Fruit fly (Drosophila melanogaster) whole organism, embryonic: Measurements from ENCODE around the gene H.

ENCODE experiments used
- Antp ChIP-seq: fragments of 200-800 bp; sonication (Bioruptor generic); optimal IDR thresholded peaks from 3 replicates; lab custom pipeline; 2016; ENCODE audit warnings: missing biosample characterization, missing genetic modification characterization
- Bdp1 ChIP-seq: fragments of 200-800 bp; sonication (Bioruptor generic); optimal IDR thresholded peaks from 3 replicates; lab custom pipeline; 2016; ENCODE audit warnings: missing biosample characterization, missing genetic modification characterization
- Bgb ChIP-seq: fragments of 200-800 bp; sonication (Bioruptor generic); IDR thresholded peaks from 2 replicates; pipeline ENCODE4 v1.3.6; 2022; ENCODE audit warnings: missing biosample characterization, missing genetic modification characterization; ENCODE audit not compliant: partially characterized antibody
- Blimp-1 ChIP-seq: fragments of 200-800 bp; sonication (Bioruptor generic); optimal IDR thresholded peaks from 3 replicates; lab custom pipeline; 2018; ENCODE audit warnings: missing biosample characterization, missing genetic modification characterization, mild to moderate bottlenecking, moderate library complexity, missing genetic modification reagents
- CG13123 ChIP-seq: fragments of 200-800 bp; sonication (Bioruptor generic); optimal IDR thresholded peaks from 2 replicates; lab custom pipeline; 2016; ENCODE audit warnings: missing biosample characterization, missing genetic modification characterization
- CG1602 ChIP-seq: fragments of 200-800 bp; sonication (Bioruptor generic); optimal IDR thresholded peaks from 3 replicates; lab custom pipeline; 2016; ENCODE audit warnings: missing biosample characterization, missing genetic modification characterization
- CG2120 ChIP-seq: fragments of 200-800 bp; sonication (Bioruptor generic); optimal IDR thresholded peaks from 3 replicates; lab custom pipeline; 2016; ENCODE audit warnings: missing biosample characterization, missing genetic modification characterization
- CG2129 ChIP-seq: fragments of 200-800 bp; sonication (Bioruptor generic); IDR thresholded peaks from 2 replicates; pipeline ENCODE4 v1.3.6; 2022; ENCODE audit warnings: missing biosample characterization, missing genetic modification characterization; ENCODE audit not compliant: partially characterized antibody
- CG2199 ChIP-seq: fragments of 200-800 bp; sonication (Bioruptor generic); IDR thresholded peaks from 3 replicates; pipeline ENCODE4 v1.3.6; 2022; ENCODE audit warnings: missing biosample characterization, missing genetic modification characterization
- CG33213 ChIP-seq: fragments of 200-800 bp; sonication (Bioruptor generic); optimal IDR thresholded peaks from 3 replicates; lab custom pipeline; 2016; ENCODE audit warnings: missing biosample characterization, missing genetic modification characterization
- CG43689 ChIP-seq: fragments of 200-800 bp; sonication (Bioruptor generic); IDR thresholded peaks from 2 replicates; pipeline ENCODE4 v1.3.6; 2022; ENCODE audit warnings: missing biosample characterization, missing genetic modification characterization
- CG4424 ChIP-seq: fragments of 200-800 bp; sonication (Bioruptor generic); optimal IDR thresholded peaks from 3 replicates; lab custom pipeline; 2016; ENCODE audit warnings: missing biosample characterization, missing genetic modification characterization
- CG6689 ChIP-seq: fragments of 200-800 bp; sonication (Bioruptor generic); IDR thresholded peaks from 2 replicates; pipeline ENCODE4 v1.3.6; 2022; ENCODE audit warnings: missing biosample characterization, missing genetic modification characterization
- CG6765 ChIP-seq: fragments of 200-800 bp; sonication (Bioruptor generic); optimal IDR thresholded peaks from 3 replicates; lab custom pipeline; 2017; ENCODE audit warnings: missing biosample characterization, mild to moderate bottlenecking, missing genetic modification characterization
- CG8478 ChIP-seq: fragments of >200 bp; optimal IDR thresholded peaks from 2 replicates; lab custom pipeline; 2018
- CG8924 ChIP-seq: fragments of 200-800 bp; optimal IDR thresholded peaks from 3 replicates; lab custom pipeline; 2019; ENCODE audit warnings: missing biosample characterization, mild to moderate bottlenecking, missing genetic modification characterization, moderate library complexity
- CG9797 ChIP-seq: fragments of 200-800 bp; sonication (Bioruptor generic); optimal IDR thresholded peaks from 3 replicates; lab custom pipeline; 2018; ENCODE audit warnings: missing biosample characterization, mild to moderate bottlenecking, missing genetic modification characterization
- Fer2 ChIP-seq: fragments of 200-800 bp; sonication (Bioruptor generic); optimal IDR thresholded peaks from 2 replicates; lab custom pipeline; 2018; ENCODE audit warnings: missing biosample characterization, mild to moderate bottlenecking, missing genetic modification characterization, moderate library complexity
- Gug ChIP-seq: fragments of 200-800 bp; sonication (Bioruptor generic); IDR thresholded peaks from 4 replicates; pipeline ENCODE4 v1.3.6; 2022; ENCODE audit warnings: missing biosample characterization, missing genetic modification characterization
- HmgD ChIP-seq: fragments of 200-800 bp; sonication (Bioruptor generic); optimal IDR thresholded peaks from 3 replicates; lab custom pipeline; 2016; ENCODE audit warnings: missing biosample characterization, missing genetic modification characterization
- Hmx ChIP-seq: fragments of 200-800 bp; sonication (Bioruptor generic); optimal IDR thresholded peaks from 2 replicates; lab custom pipeline; 2016; ENCODE audit warnings: missing biosample characterization, missing genetic modification characterization
- Hr51 ChIP-seq, 2 experiments: fragments of 200-800 bp; sonication (Bioruptor generic); optimal IDR thresholded peaks; 2 replicates in 1 of 2; 3 replicates in 1 of 2; lab custom pipeline; 2016 to 2018; ENCODE audit warnings: missing biosample characterization in 2 of 2, missing genetic modification characterization in 2 of 2, mild to moderate bottlenecking in 1 of 2, moderate library complexity in 1 of 2
- Lhr ChIP-seq: fragments of 200-800 bp; sonication (Bioruptor generic); optimal IDR thresholded peaks from 3 replicates; lab custom pipeline; 2017; ENCODE audit warnings: mild to moderate bottlenecking, missing biosample characterization, missing genetic modification reagents, missing genetic modification characterization
- NFAT ChIP-seq: fragments of 200-800 bp; sonication (Bioruptor generic); IDR thresholded peaks from 2 replicates; pipeline ENCODE4 v1.3.6; 2022; ENCODE audit warnings: missing biosample characterization, missing genetic modification characterization
- Sox100B ChIP-seq: fragments of 200-800 bp; sonication (Bioruptor generic); optimal IDR thresholded peaks from 3 replicates; lab custom pipeline; 2018; ENCODE audit warnings: missing biosample characterization, mild to moderate bottlenecking, missing genetic modification characterization
- Xrp1 ChIP-seq: fragments of 200-800 bp; sonication (Bioruptor generic); IDR thresholded peaks from 2 replicates; pipeline ENCODE4 v1.3.6; 2022; ENCODE audit warnings: missing biosample characterization, missing genetic modification characterization
- abd-A ChIP-seq: fragments of 200-800 bp; sonication (Bioruptor generic); optimal IDR thresholded peaks from 3 replicates; lab custom pipeline; 2019; ENCODE audit warnings: missing biosample characterization, mild to moderate bottlenecking, missing genetic modification characterization, moderate library complexity
- ara ChIP-seq: fragments of 200-800 bp; sonication (Bioruptor generic); IDR thresholded peaks from 2 replicates; pipeline ENCODE4 v1.3.6; 2022; ENCODE audit warnings: missing biosample characterization, missing genetic modification characterization
- ato ChIP-seq: fragments of 200-800 bp; sonication (Bioruptor generic); IDR thresholded peaks from 2 replicates; pipeline ENCODE4 v1.3.6; 2022; ENCODE audit warnings: missing biosample characterization, missing genetic modification characterization; ENCODE audit not compliant: partially characterized antibody
- br ChIP-seq: fragments of >200 bp; optimal IDR thresholded peaks from 2 replicates; lab custom pipeline; 2017
- btn ChIP-seq: fragments of 200-800 bp; sonication (Bioruptor generic); optimal IDR thresholded peaks from 2 replicates; lab custom pipeline; 2016; ENCODE audit warnings: missing biosample characterization, missing genetic modification characterization
- cato ChIP-seq: fragments of 200-800 bp; sonication (Bioruptor generic); optimal IDR thresholded peaks from 2 replicates; lab custom pipeline; 2016; ENCODE audit warnings: missing biosample characterization, missing genetic modification characterization, borderline replicate concordance
- cg ChIP-seq: fragments of 200-800 bp; sonication (Bioruptor generic); optimal IDR thresholded peaks from 3 replicates; lab custom pipeline; 2019; ENCODE audit warnings: missing biosample characterization, mild to moderate bottlenecking, missing genetic modification characterization, moderate library complexity
- ci ChIP-seq: fragments of 200-800 bp; sonication (Bioruptor generic); IDR thresholded peaks from 3 replicates; pipeline ENCODE4 v1.3.6; 2022; ENCODE audit warnings: missing biosample characterization, missing genetic modification characterization
- croc ChIP-seq: fragments of 200-800 bp; sonication (Bioruptor generic); conservative IDR thresholded peaks from 3 replicates; pipeline ENCODE4 v1.3.6; 2022; ENCODE audit warnings: missing biosample characterization, missing genetic modification characterization
- dm ChIP-seq: fragments of 200-800 bp; sonication (Bioruptor generic); optimal IDR thresholded peaks from 3 replicates; lab custom pipeline; 2016; ENCODE audit warnings: missing biosample characterization, missing genetic modification characterization
- ems ChIP-seq: fragments of 200-800 bp; sonication (Bioruptor generic); optimal IDR thresholded peaks from 3 replicates; lab custom pipeline; 2016; ENCODE audit warnings: missing biosample characterization, missing genetic modification characterization
- ham ChIP-seq: fragments of 200-800 bp; sonication (Bioruptor generic); IDR thresholded peaks from 2 replicates; pipeline ENCODE4 v1.3.6; 2022; ENCODE audit warnings: missing biosample characterization, missing genetic modification characterization
- hb ChIP-seq: fragments of 200-800 bp; sonication (Bioruptor generic); IDR thresholded peaks from 3 replicates; pipeline ENCODE4 v1.3.6; 2022; ENCODE audit warnings: missing biosample characterization, missing genetic modification characterization; ENCODE audit not compliant: partially characterized antibody
- knrl ChIP-seq: fragments of 200-800 bp; sonication (Bioruptor generic); IDR thresholded peaks from 3 replicates; pipeline ENCODE4 v1.3.6; 2022; ENCODE audit warnings: missing biosample characterization, missing genetic modification characterization; ENCODE audit not compliant: partially characterized antibody
- lab ChIP-seq: fragments of 200-800 bp; sonication (Bioruptor generic); optimal IDR thresholded peaks from 3 replicates; lab custom pipeline; 2017; ENCODE audit warnings: missing biosample characterization, missing genetic modification characterization, mild to moderate bottlenecking, moderate library complexity, missing genetic modification reagents
- lov ChIP-seq, 2 experiments: fragments of 200-800 bp in 1 of 2; fragments of >200 bp in 1 of 2; sonication (Bioruptor generic) in 1 of 2; IDR thresholded peaks in 1 of 2; optimal IDR thresholded peaks in 1 of 2; 2 replicates in 1 of 2; 3 replicates in 1 of 2; pipeline versions ENCODE4 v1.3.6 to Lab custom; 2017 to 2022; ENCODE audit warnings: missing biosample characterization in 1 of 2, missing genetic modification characterization in 1 of 2
- nom ChIP-seq: fragments of 200-800 bp; sonication (Bioruptor generic); optimal IDR thresholded peaks from 2 replicates; lab custom pipeline; 2017; ENCODE audit warnings: missing biosample characterization, missing genetic modification characterization, mild to moderate bottlenecking, moderate library complexity, missing genetic modification reagents
- onecut ChIP-seq: fragments of 200-800 bp; sonication (Bioruptor generic); IDR thresholded peaks from 2 replicates; pipeline ENCODE4 v1.3.6; 2022; ENCODE audit warnings: missing biosample characterization, missing genetic modification characterization
- org-1 ChIP-seq: fragments of 200-800 bp; sonication (Bioruptor generic); optimal IDR thresholded peaks from 2 replicates; lab custom pipeline; 2017; ENCODE audit warnings: missing biosample characterization, missing genetic modification characterization
- pnt ChIP-seq: fragments of 200-800 bp; sonication (Bioruptor generic); optimal IDR thresholded peaks from 3 replicates; lab custom pipeline; 2016; ENCODE audit warnings: missing biosample characterization, missing genetic modification characterization
- trem ChIP-seq: fragments of 200-800 bp; optimal IDR thresholded peaks from 3 replicates; lab custom pipeline; 2019; ENCODE audit warnings: missing biosample characterization, mild to moderate bottlenecking, missing genetic modification characterization, moderate library complexity
- vvl ChIP-seq: fragments of 200-800 bp; sonication (Bioruptor generic); IDR thresholded peaks from 2 replicates; pipeline ENCODE4 v1.3.6; 2022; ENCODE audit warnings: missing biosample characterization, missing genetic modification characterization
- wek ChIP-seq: fragments of 200-800 bp; sonication (Bioruptor generic); optimal IDR thresholded peaks from 3 replicates; lab custom pipeline; 2018; ENCODE audit warnings: missing biosample characterization, mild to moderate bottlenecking, missing genetic modification characterization, moderate library complexity
- z ChIP-seq: fragments of 200-800 bp; sonication (Bioruptor generic); IDR thresholded peaks from 3 replicates; pipeline ENCODE4 v1.3.6; 2022; ENCODE audit warnings: missing biosample characterization, missing genetic modification characterization
- zfh2 ChIP-seq: fragments of 200-800 bp; sonication (Bioruptor generic); optimal IDR thresholded peaks from 2 replicates; lab custom pipeline; 2016; ENCODE audit warnings: missing biosample characterization, missing genetic modification characterization

Gene H

dm6 chr3R:20579816-20580215 lies 41.9 kb upstream of the H start, which contains the start of the genes EloB and Srp14 (continued):
- peak; percentile 96 for TF ChIP-seq vvl
- peak; percentile 13 for TF ChIP-seq btn (GFP tag; lab: Kevin White, UChicago)
- TF ChIP-seq CG6765 (GFP tag; lab: Kevin White, UChicago): peak; percentile 78
- TF ChIP-seq Fer2 (tag; lab: Kevin White, UChicago): peak; percentile 84
- TF ChIP-seq br (lab: Kevin White, UChicago): no peak
- peak; percentile 53; the same call in 1 of the 2 replicates for TF ChIP-seq CG43689 (GFP tag; lab: Robert Waterston, UW)
- no peak for TF ChIP-seq Sox100B
- TF ChIP-seq CG8924 (tag; lab: Kevin White, UChicago): peak; percentile 87
- TF ChIP-seq lab (GFP tag; lab: Kevin White, UChicago): no peak
- TF ChIP-seq hb: peak; percentile 96
- peak; percentile 49 for TF ChIP-seq HmgD (GFP tag; lab: Kevin White, UChicago)
- peak; percentile 84 for TF ChIP-seq CG4424 (GFP tag; lab: Kevin White, UChicago)
- peak; percentile 76 for TF ChIP-seq ci (GFP tag; lab: Robert Waterston, UW)
- peak; percentile 77 for TF ChIP-seq Lhr (GFP tag; lab: Kevin White, UChicago)
- peak; percentile 17 for TF ChIP-seq nom
- TF ChIP-seq Antp: peak; percentile 83
- TF ChIP-seq Bgb (GFP tag; lab: Robert Waterston, UW): peak; percentile 97
- TF ChIP-seq Hr51 (GFP tag; optimal IDR thresholded peaks at IDR 0.05; lab: Kevin White, UChicago): peak; percentile 75 to 79
- peak; percentile 79 for TF ChIP-seq CG1602 (GFP tag; lab: Kevin White, UChicago)
- TF ChIP-seq org-1: peak; percentile 1
- peak; percentile 98 for TF ChIP-seq knrl (GFP tag; lab: Robert Waterston, UW)
- TF ChIP-seq ems (GFP tag; lab: Kevin White, UChicago): peak; percentile 82
- peak; percentile 92 for TF ChIP-seq CG2120
- peak; percentile 87 for TF ChIP-seq ato (GFP tag; lab: Robert Waterston, UW)
- TF ChIP-seq z (GFP tag; lab: Robert Waterston, UW): no peak
- 0 out of 3 replicates have a peak, but pooled peaks have one; percentile 30 for TF ChIP-seq croc (GFP tag; lab: Robert Waterston, UW)
- peak; percentile 53 for TF ChIP-seq Hmx (GFP tag; lab: Kevin White, UChicago)
- TF ChIP-seq CG2199 (GFP tag; lab: Robert Waterston, UW): no peak; the same call in 2 of the 3 replicates
- TF ChIP-seq zfh2: peak; percentile 90
- TF ChIP-seq cg: no peak
- TF ChIP-seq onecut (GFP tag; lab: Robert Waterston, UW): peak; percentile 59
- peak; percentile 74 for TF ChIP-seq Bdp1 (GFP tag; lab: Kevin White, UChicago)
- peak; percentile 71 for TF ChIP-seq CG6689 (GFP tag; lab: Robert Waterston, UW)
- peak; percentile 77; the same call in 1 of the 2 replicates for TF ChIP-seq Xrp1 (GFP tag; lab: Robert Waterston, UW)
- TF ChIP-seq lov (optimal IDR thresholded peaks at IDR 0.05; lab: Kevin White, UChicago): no peak
- TF ChIP-seq lov (GFP tag; IDR thresholded peaks at IDR 0.05; lab: Robert Waterston, UW): no peak
- peak; percentile 93 for TF ChIP-seq trem
- no peak for TF ChIP-seq ham (GFP tag; lab: Robert Waterston, UW)
- peak; percentile 55 for TF ChIP-seq cato (GFP tag; lab: Kevin White, UChicago)
- TF ChIP-seq CG33213 (GFP tag; lab: Kevin White, UChicago): peak; percentile 71
- peak; percentile 59 for TF ChIP-seq CG13123 (GFP tag; lab: Kevin White, UChicago)
- no peak for TF ChIP-seq CG8478 (lab: Kevin White, UChicago)
- TF ChIP-seq pnt (GFP tag; lab: Kevin White, UChicago): peak; percentile 57
- peak; percentile 28 for TF ChIP-seq wek (GFP tag; lab: Kevin White, UChicago)
- TF ChIP-seq NFAT (GFP tag; lab: Robert Waterston, UW): peak; percentile 86
- TF ChIP-seq dm (GFP tag; lab: Kevin White, UChicago): peak; percentile 62
- TF ChIP-seq CG2129 (GFP tag; lab: Robert Waterston, UW): peak; percentile 95
- TF ChIP-seq CG9797: peak; percentile 80
- peak; percentile 86 for TF ChIP-seq Gug (GFP tag; lab: Robert Waterston, UW)
- TF ChIP-seq abd-A (tag; lab: Kevin White, UChicago): no peak
- TF ChIP-seq ara (GFP tag; lab: Robert Waterston, UW): peak; percentile 72
- peak; percentile 73 for TF ChIP-seq Blimp-1 (GFP tag; lab: Kevin White, UChicago)
